Fruit fly (Drosophila melanogaster): ENCODE data around the gene AcCoAS.
A peak's percentile ranks its signal among the peaks of the same experiment; 100 is the strongest.

The AcCoAS gene

DNA sequence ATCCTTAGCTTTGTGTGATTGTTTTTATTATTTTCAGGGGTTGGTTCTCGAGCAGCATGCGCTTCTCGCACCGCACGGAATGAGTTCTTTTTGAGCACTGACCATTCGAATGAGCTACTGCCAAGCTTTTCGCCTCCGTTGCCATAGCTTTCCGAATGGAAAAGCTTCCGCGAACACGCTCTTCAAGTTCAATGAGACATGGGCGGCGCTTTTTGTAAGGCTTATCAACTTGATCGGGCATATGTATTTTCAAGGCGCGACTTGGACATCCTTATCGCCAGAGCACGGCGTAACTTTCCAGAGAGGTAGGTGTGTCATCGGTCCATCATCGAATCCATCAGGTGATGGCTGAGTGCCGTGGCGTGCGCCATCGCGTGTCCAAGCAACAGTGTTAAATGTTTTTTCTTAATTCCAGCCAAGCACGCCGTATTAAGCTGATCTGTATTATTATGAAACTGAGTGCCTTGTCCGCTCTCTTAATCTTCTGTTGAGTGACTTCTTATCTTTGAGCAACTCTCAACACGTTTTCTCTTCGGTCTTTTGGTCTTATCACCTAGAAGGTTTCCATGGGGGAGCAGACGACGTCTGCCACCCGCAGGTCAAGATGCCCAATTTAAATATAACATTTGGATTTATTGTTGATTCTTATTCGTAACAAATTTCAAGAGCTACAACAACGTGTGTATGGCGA, at the start of gene AcCoAS (continued):
- TF ChIP-seq Met (GFP tag; optimal IDR thresholded peaks at IDR 0.05) (peak; percentile 45), Ets96B (tag; optimal IDR thresholded peaks at IDR 0.05) (peak; percentile 12), pdm3 (GFP tag; optimal IDR thresholded peaks at IDR 0.05) (peak; percentile 40), CG3919 (GFP tag; optimal IDR thresholded peaks at IDR 0.05) (peak; percentile 46), CG6792 (GFP tag; optimal IDR thresholded peaks at IDR 0.05) (peak; percentile 54), CG6854 (GFP tag; optimal IDR thresholded peaks at IDR 0.05) (peak; percentile 29), CG8632 (GFP tag; optimal IDR thresholded peaks at IDR 0.05) (peak; percentile 52), CG4318 (GFP tag; optimal IDR thresholded peaks at IDR 0.05) (no peak), Eip78C (GFP tag) (peak; percentile 95)

DNA sequence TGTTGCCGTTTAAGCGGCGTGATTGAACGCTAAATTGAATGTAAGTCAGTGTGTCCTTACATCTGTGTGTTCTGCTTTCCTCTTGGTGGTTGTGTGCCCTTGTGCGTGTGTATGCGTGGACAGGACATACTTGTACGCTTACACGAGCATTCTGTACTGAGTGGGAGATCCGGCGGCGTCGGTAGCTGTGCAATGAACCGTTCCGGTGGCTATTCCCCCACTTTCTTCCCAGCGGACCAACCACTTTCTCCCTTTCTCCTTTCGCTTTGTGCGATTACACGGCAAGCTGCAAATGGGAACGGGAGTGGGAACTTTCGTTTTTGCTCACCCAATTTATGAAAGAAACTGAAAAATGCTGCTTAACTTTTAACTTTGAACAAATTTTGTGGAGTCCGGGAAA, 44.7 kb upstream of the AcCoAS start:
- TF ChIP-seq CG15336 (GFP tag; IDR thresholded peaks at IDR 0.05) (no peak), CG6854 (GFP tag; optimal IDR thresholded peaks at IDR 0.05) (no peak), Sox15 (GFP tag; optimal IDR thresholded peaks at IDR 0.05) (no peak), fd59A (GFP tag; optimal IDR thresholded peaks at IDR 0.05) (no peak), Eip75B (GFP tag; optimal IDR thresholded peaks at IDR 0.05) (no peak), fd85E (GFP tag; optimal IDR thresholded peaks at IDR 0.05) (no peak), CG6276 (GFP tag; optimal IDR thresholded peaks at IDR 0.05) (no peak), CG11902 (GFP tag; optimal IDR thresholded peaks at IDR 0.05) (no peak), Sox14 (GFP tag; optimal IDR thresholded peaks at IDR 0.05) (no peak)

DNA sequence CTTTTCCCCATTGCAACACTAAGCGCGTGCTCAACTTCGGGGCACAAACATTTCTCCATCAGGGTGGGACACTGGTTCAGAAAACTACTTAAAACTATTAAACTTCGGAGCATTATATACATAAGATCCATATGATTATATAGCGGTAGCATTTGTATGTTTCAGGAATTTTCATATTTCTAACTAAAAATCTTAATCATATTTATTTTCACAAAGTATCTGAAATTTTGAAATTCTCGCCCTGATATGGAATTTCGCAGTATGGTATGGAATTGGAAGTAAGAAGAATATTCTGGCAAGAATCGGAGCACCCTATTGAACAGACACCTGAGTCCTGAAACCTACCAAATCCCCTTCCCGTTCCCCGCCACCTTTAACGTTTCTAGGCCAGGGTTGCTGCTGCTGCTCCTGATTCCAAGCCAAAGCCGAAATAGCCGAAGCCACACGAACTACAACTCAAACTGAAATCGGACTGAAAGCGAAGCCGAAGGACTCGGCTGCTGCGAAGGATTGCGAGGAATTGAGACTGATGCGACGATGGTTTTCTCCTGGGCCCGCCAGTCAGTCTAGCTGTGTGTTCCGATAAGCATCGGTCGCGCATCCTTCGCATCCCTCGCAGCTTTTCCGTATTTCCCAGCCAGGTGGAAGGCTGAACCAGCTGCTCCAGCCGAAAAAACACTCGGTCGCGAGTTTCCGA, 41.9 kb upstream of the AcCoAS start:
- TF ChIP-seq CG8319 (GFP tag; optimal IDR thresholded peaks at IDR 0.05), result no peak
- peak; percentile 54 for TF ChIP-seq Met (GFP tag; optimal IDR thresholded peaks at IDR 0.05)
- no peak for TF ChIP-seq Eip93F (GFP tag; optimal IDR thresholded peaks at IDR 0.05)
- peak; percentile 22 for TF ChIP-seq CG34406 (GFP tag; optimal IDR thresholded peaks at IDR 0.05)
- peak; percentile 4 for TF ChIP-seq Hr39 (GFP tag; optimal IDR thresholded peaks at IDR 0.05)
- no peak for TF ChIP-seq CG11294 (GFP tag; IDR thresholded peaks at IDR 0.05)
- peak; percentile 37 for TF ChIP-seq CG4318 (GFP tag; optimal IDR thresholded peaks at IDR 0.05)
- peak; percentile 45 for TF ChIP-seq achi (GFP tag; optimal IDR thresholded peaks at IDR 0.05)
- no peak for TF ChIP-seq CG11902 (GFP tag; optimal IDR thresholded peaks at IDR 0.05)
- no peak for TF ChIP-seq spab (GFP tag; optimal IDR thresholded peaks at IDR 0.05)
- TF ChIP-seq cyc (GFP tag; optimal IDR thresholded peaks at IDR 0.05), result peak; percentile 11
- TF ChIP-seq CG11762 (GFP tag; optimal IDR thresholded peaks at IDR 0.05; ENCODE audit: insufficient read depth), result no peak
- peak; percentile 39 for TF ChIP-seq CG3919 (GFP tag; optimal IDR thresholded peaks at IDR 0.05)
- TF ChIP-seq dsx (GFP tag; optimal IDR thresholded peaks at IDR 0.05; ENCODE audit: poor library complexity, severe bottlenecking), result no peak
- peak; percentile 50 for TF ChIP-seq topi (GFP tag; optimal IDR thresholded peaks at IDR 0.05)
- no peak for TF ChIP-seq Gug (GFP tag; IDR thresholded peaks at IDR 0.05)
- no peak for TF ChIP-seq Ets96B (tag; optimal IDR thresholded peaks at IDR 0.05)
- no peak for TF ChIP-seq Sox102F (GFP tag; optimal IDR thresholded peaks at IDR 0.05)
- no peak for TF ChIP-seq CG9139 (GFP tag; optimal IDR thresholded peaks at IDR 0.05)
- no peak for TF ChIP-seq vri (GFP tag; optimal IDR thresholded peaks at IDR 0.05)
- peak; percentile 54 for TF ChIP-seq Smox (GFP tag; optimal IDR thresholded peaks at IDR 0.05)
- no peak for TF ChIP-seq CG6854 (GFP tag; optimal IDR thresholded peaks at IDR 0.05)
- TF ChIP-seq CG6808 (GFP tag; optimal IDR thresholded peaks at IDR 0.05), result no peak
- TF ChIP-seq CG8119 (GFP tag; IDR thresholded peaks at IDR 0.05), result no peak; the same call in 2 of the 3 replicates
- TF ChIP-seq salr (GFP tag; optimal IDR thresholded peaks at IDR 0.05), result no peak
- no peak for TF ChIP-seq ss (GFP tag; optimal IDR thresholded peaks at IDR 0.05)
- TF ChIP-seq Ets21C (GFP tag; optimal IDR thresholded peaks at IDR 0.05), result no peak
- peak; percentile 28 for TF ChIP-seq CG31627 (GFP tag; optimal IDR thresholded peaks at IDR 0.05)
- no peak for TF ChIP-seq Hr38 (GFP tag; optimal IDR thresholded peaks at IDR 0.05)
- no peak for TF ChIP-seq CG6163 (GFP tag; IDR thresholded peaks at IDR 0.05)
- TF ChIP-seq dac (GFP tag; optimal IDR thresholded peaks at IDR 0.05), result no peak
- peak; percentile 35 for TF ChIP-seq acj6 (GFP tag; optimal IDR thresholded peaks at IDR 0.05)
- peak; percentile 10 for TF ChIP-seq CG16779 (tag; optimal IDR thresholded peaks at IDR 0.05)
- TF ChIP-seq esn (GFP tag; optimal IDR thresholded peaks at IDR 0.05), result no peak
- peak; percentile 19 for TF ChIP-seq CG8632 (GFP tag; optimal IDR thresholded peaks at IDR 0.05)
- TF ChIP-seq CG6276 (GFP tag; optimal IDR thresholded peaks at IDR 0.05), result peak; percentile 52

Measured in whole organism, prepupa.